Worm (Caenorhabditis elegans) whole organism, L3 larva: ENCODE data around the gene T04H1.13.

Experiments
- elt-2 ChIP-seq: sonication (generic microtip); optimal IDR thresholded peaks from 2 replicates; lab custom pipeline; 2016; ENCODE audit warnings: missing genetic modification reagents, mild to moderate bottlenecking, missing genetic modification characterization, missing compliant biosample characterization
- nhr-11 ChIP-seq: fragments of 150-350 bp; optimal IDR thresholded peaks from 2 replicates; lab custom pipeline; 2014; ENCODE audit warnings: missing biosample characterization, missing genetic modification characterization

ce11 chrV:12195845-12196244 is 49.0 kb downstream of the T04H1.13 start, which contains the start of gene ZK836.3:
- TF ChIP-seq elt-2 (tag; lab: Kevin White, UChicago) (no peak), nhr-11 (tag; lab: Kevin White, UChicago) (no peak)
